Worm (Caenorhabditis elegans) whole organism, early embryonic: ENCODE measurements around the gene H04D03.4.
"Not testable (repeated sequence)": the region's sequence is repeated elsewhere in the genome, so short reads cannot be mapped to it uniquely, and the experiment has no call there.

ENCODE experiments used
- B0310.2 ChIP-seq: sonication (generic microtip); optimal IDR thresholded peaks from 2 replicates; lab custom pipeline; 2016; ENCODE audit warnings: mild to moderate bottlenecking, missing genetic modification characterization, missing compliant biosample characterization
- F13C5.2 ChIP-seq: sonication (generic microtip); optimal IDR thresholded peaks from 2 replicates; lab custom pipeline; 2017; ENCODE audit warnings: mild to moderate bottlenecking, missing genetic modification characterization, inconsistent platforms, missing compliant biosample characterization
- aly-1 ChIP-seq: sonication (generic microtip); optimal IDR thresholded peaks from 2 replicates; lab custom pipeline; 2016; ENCODE audit warnings: missing genetic modification characterization, missing compliant biosample characterization
- ama-1 ChIP-seq: fragments of 150-350 bp; optimal IDR thresholded peaks from 2 replicates; lab custom pipeline; 2014
- ceh-13 ChIP-seq: fragments of 200-800 bp; sonication (Bioruptor generic); optimal IDR thresholded peaks from 2 replicates; lab custom pipeline; 2018; ENCODE audit warnings: mild to moderate bottlenecking, missing genetic modification characterization, missing compliant biosample characterization
- ceh-36 ChIP-seq: sonication (generic microtip); optimal IDR thresholded peaks from 2 replicates; lab custom pipeline; 2016; ENCODE audit warnings: missing genetic modification characterization, inconsistent platforms, missing compliant biosample characterization
- ets-7 ChIP-seq: sonication (generic microtip); optimal IDR thresholded peaks from 2 replicates; lab custom pipeline; 2016; ENCODE audit warnings: missing genotype, missing genetic modification characterization, missing compliant biosample characterization
- flt-1 ChIP-seq: fragments of 200-800 bp; sonication (Bioruptor generic); IDR thresholded peaks from 2 replicates; pipeline ENCODE4 v1.3.6; 2022; ENCODE audit warnings: missing genetic modification characterization, missing compliant biosample characterization
- hmbx-1 ChIP-seq: sonication (generic microtip); optimal IDR thresholded peaks from 2 replicates; lab custom pipeline; 2016; ENCODE audit warnings: mild to moderate bottlenecking, missing genetic modification characterization, missing compliant biosample characterization
- hmg-4 ChIP-seq: fragments of 200-800 bp; sonication (Bioruptor generic); optimal IDR thresholded peaks from 2 replicates; lab custom pipeline; 2018; ENCODE audit warnings: mild to moderate bottlenecking, missing genetic modification characterization, missing compliant biosample characterization
- hnd-1 ChIP-seq: sonication (generic microtip); optimal IDR thresholded peaks from 2 replicates; lab custom pipeline; 2016; ENCODE audit warnings: missing genetic modification characterization, missing compliant biosample characterization
- pes-1 ChIP-seq: fragments of 200-800 bp; sonication (Bioruptor generic); IDR thresholded peaks from 2 replicates; pipeline ENCODE4 v1.3.6; 2022; ENCODE audit warnings: missing genetic modification reagents, missing genetic modification characterization, missing compliant biosample characterization
- scrt-1 ChIP-seq: fragments of 200-800 bp; sonication (Bioruptor generic); IDR thresholded peaks from 2 replicates; pipeline ENCODE4 v1.3.6; 2022; ENCODE audit warnings: missing genetic modification characterization, missing compliant biosample characterization
- sea-1 ChIP-seq: fragments of 200-800 bp; sonication (Bioruptor generic); conservative IDR thresholded peaks from 2 replicates; pipeline ENCODE4 v1.3.6; 2022; ENCODE audit warnings: missing genetic modification characterization, missing compliant biosample characterization
- tbx-11 ChIP-seq: fragments of 200-800 bp; sonication (Bioruptor generic); IDR thresholded peaks from 2 replicates; pipeline ENCODE4 v1.3.6; 2022; ENCODE audit warnings: missing genetic modification characterization, missing compliant biosample characterization
- tbx-37 ChIP-seq: fragments of 200-800 bp; sonication (Bioruptor generic); conservative IDR thresholded peaks from 2 replicates; pipeline ENCODE4 v1.3.6; 2022; ENCODE audit warnings: missing genetic modification reagents, missing genetic modification characterization, missing compliant biosample characterization
- tra-4 ChIP-seq: sonication (generic microtip); optimal IDR thresholded peaks from 2 replicates; lab custom pipeline; 2017; ENCODE audit warnings: missing genetic modification characterization, missing compliant biosample characterization

Gene H04D03.4

ce11 chrIII:10460427-10461163 lies 9.7 kb upstream of the H04D03.4 start, which contains the start of gene ecps-1:
TSS of gene ecps-1 (minus strand) at chrIII:10460551.
- peak; percentile 75 for TF ChIP-seq pes-1 (GFP tag; lab: Robert Waterston, UW)
- TF ChIP-seq B0310.2 (tag; lab: Kevin White, UChicago): no peak
- TF ChIP-seq ets-7 (tag; lab: Kevin White, UChicago): no peak
- TF ChIP-seq flt-1 (GFP tag; lab: Robert Waterston, UW): peak; percentile 28; the same call in 1 of the 2 replicates
- TF ChIP-seq aly-1 (tag; lab: Kevin White, UChicago): no peak
- TF ChIP-seq F13C5.2 (tag; lab: Kevin White, UChicago): no peak
- no peak for TF ChIP-seq ceh-13
- peak; percentile 35; the same call in 1 of the 2 replicates for TF ChIP-seq scrt-1 (GFP tag; lab: Robert Waterston, UW)
- TF ChIP-seq sea-1 (GFP tag; lab: Robert Waterston, UW): 0 out of 2 replicates have a peak, but pooled peaks have one; percentile 11
- TF ChIP-seq tbx-37 (GFP tag; lab: Robert Waterston, UW): peak; percentile 60; the same call in 1 of the 2 replicates
- no peak for TF ChIP-seq ama-1 (lab: Kevin White, UChicago)
- TF ChIP-seq tbx-11 (GFP tag; lab: Robert Waterston, UW): peak; percentile 23; the same call in 1 of the 2 replicates
- no peak for TF ChIP-seq hnd-1 (tag; lab: Kevin White, UChicago)
- TF ChIP-seq ceh-36 (tag; lab: Kevin White, UChicago): no peak
- no peak for TF ChIP-seq tra-4 (tag; lab: Kevin White, UChicago)
- no peak for TF ChIP-seq hmbx-1
- TF ChIP-seq hmg-4 (GFP tag; lab: Kevin White, UChicago): no peak

- TF ChIP-seq sea-1 (GFP tag; lab: Robert Waterston, UW) (no peak), aly-1 (tag; lab: Kevin White, UChicago) (no peak), hmbx-1 (no peak), hmg-4 (GFP tag; lab: Kevin White, UChicago) (no peak), B0310.2 (tag; lab: Kevin White, UChicago) (no peak), ceh-13 (no peak), tbx-11 (GFP tag; lab: Robert Waterston, UW) (no peak), scrt-1 (GFP tag; lab: Robert Waterston, UW) (no peak), hnd-1 (tag; lab: Kevin White, UChicago) (no peak), ets-7 (tag; lab: Kevin White, UChicago) (no peak), tra-4 (tag; lab: Kevin White, UChicago) (no peak), tbx-37 (GFP tag; lab: Robert Waterston, UW) (no peak)
Measured at ce11 chrIII:10446730-10447129, 4.2 kb downstream of the H04D03.4 start, which contains the start of gene H04D03.7. TSS of gene H04D03.7 (minus strand) at chrIII:10446830.

ce11 chrIII:10442355-10443140 lies 8.4 kb downstream of the H04D03.4 start, which contains the start of the genes H04D03.2 and ecps-2:
TSS of gene H04D03.2 (minus strand) at chrIII:10442405.
TSS of gene ecps-2 (plus strand) at chrIII:10443090.
- no peak for TF ChIP-seq F13C5.2 (tag; lab: Kevin White, UChicago)
- no peak for TF ChIP-seq ets-7 (tag; lab: Kevin White, UChicago)
- TF ChIP-seq tra-4 (tag; lab: Kevin White, UChicago): no peak
- no peak for TF ChIP-seq ama-1 (lab: Kevin White, UChicago)
- no peak for TF ChIP-seq B0310.2 (tag; lab: Kevin White, UChicago)
- TF ChIP-seq sea-1 (GFP tag; lab: Robert Waterston, UW): no peak
- TF ChIP-seq tbx-37 (GFP tag; lab: Robert Waterston, UW): no peak
- no peak for TF ChIP-seq hnd-1 (tag; lab: Kevin White, UChicago)
- TF ChIP-seq flt-1 (GFP tag; lab: Robert Waterston, UW): no peak
- TF ChIP-seq pes-1 (GFP tag; lab: Robert Waterston, UW): no peak
- no peak for TF ChIP-seq tbx-11 (GFP tag; lab: Robert Waterston, UW)
- TF ChIP-seq hmg-4 (GFP tag; lab: Kevin White, UChicago): no peak
- TF ChIP-seq hmbx-1: no peak
- TF ChIP-seq ceh-36 (tag; lab: Kevin White, UChicago): no peak

- not testable (repeated sequence) for TF ChIP-seq pes-1 (GFP tag; lab: Robert Waterston, UW); ama-1 (lab: Kevin White, UChicago); sea-1 (GFP tag; lab: Robert Waterston, UW)
Measured at ce11 chrIII:10438780-10439179, 12.1 kb downstream of the H04D03.4 start, which contains the start of gene H04D03.6. TSS of gene H04D03.6 (minus strand) at chrIII:10438880.

- TF ChIP-seq scrt-1 (GFP tag; lab: Robert Waterston, UW) (peak; percentile 37; the same call in 1 of the 2 replicates), tbx-37 (GFP tag; lab: Robert Waterston, UW) (peak; percentile 59; the same call in 1 of the 2 replicates), pes-1 (GFP tag; lab: Robert Waterston, UW) (peak; percentile 57; the same call in 1 of the 2 replicates)
Measured at ce11 chrIII:10435938-10436842, 14.7 kb downstream of the H04D03.4 start, which contains the start of the genes smrd-1 and enu-3.1. TSS of gene smrd-1 (minus strand) at chrIII:10435988. TSS of gene enu-3.1 (plus strand) at chrIII:10436276.
